Worm (Caenorhabditis elegans): Measurements from ENCODE around the gene B0222.15.
A peak's percentile ranks its signal among the peaks of the same experiment; 100 is the strongest.

Gene B0222.15

ce11 chrV:9156679-9157078, at the start of gene B0222.15:
Gene B0222.15 (minus strand): TSS chrV:9156779.
- TF ChIP-seq lin-15B (tag; optimal IDR thresholded peaks at IDR 0.05): no peak

ce11 chrV:9202710-9203109, 46.1 kb upstream of the B0222.15 start, which contains the start of gene asp-2:
Gene asp-2 (plus strand): TSS chrV:9203077.
- TF ChIP-seq zfp-3 (GFP tag; conservative IDR thresholded peaks at IDR 0.05) (no peak), R02D3.7 (tag; optimal IDR thresholded peaks at IDR 0.05) (no peak), nhr-28 (tag; optimal IDR thresholded peaks at IDR 0.05) (peak; percentile 68), nhr-25 (tag; optimal IDR thresholded peaks at IDR 0.05; ENCODE audit: borderline replicate concordance, insufficient read depth) (no peak), ceh-82 (tag; optimal IDR thresholded peaks at IDR 0.05) (no peak), nhr-77 (tag; optimal IDR thresholded peaks at IDR 0.05) (peak; percentile 20), daf-19 (GFP tag; conservative IDR thresholded peaks at IDR 0.05) (no peak), mxl-2 (GFP tag; conservative IDR thresholded peaks at IDR 0.05) (no peak), tag-97 (GFP tag; IDR thresholded peaks at IDR 0.05) (no peak), dmd-8 (GFP tag; IDR thresholded peaks at IDR 0.05) (no peak), nhr-10 (tag; optimal IDR thresholded peaks at IDR 0.05) (no peak), nhr-76 (tag; optimal IDR thresholded peaks at IDR 0.05) (no peak), mdl-1 (tag; optimal IDR thresholded peaks at IDR 0.05) (no peak), ztf-7 (tag; optimal IDR thresholded peaks at IDR 0.05) (no peak), daf-16 (GFP tag; optimal IDR thresholded peaks at IDR 0.05) (no peak), daf-16 (tag; optimal IDR thresholded peaks at IDR 0.05) (peak; percentile 63), php-3 (GFP tag; IDR thresholded peaks at IDR 0.05) (0 out of 2 replicates have a peak, but pooled peaks have one; percentile 53), set-16 (GFP tag; IDR thresholded peaks at IDR 0.05) (no peak), pqm-1 (tag; optimal IDR thresholded peaks at IDR 0.05) (peak; percentile 95), unc-39 (tag; optimal IDR thresholded peaks at IDR 0.05) (no peak), lsy-2 (tag; optimal IDR thresholded peaks at IDR 0.05) (no peak), ceh-28 (tag; optimal IDR thresholded peaks at IDR 0.05) (no peak), snpc-4 (tag; optimal IDR thresholded peaks at IDR 0.05) (no peak), hmg-1.1 (GFP tag; IDR thresholded peaks at IDR 0.05) (no peak), tra-1 (GFP tag; IDR thresholded peaks at IDR 0.05) (peak; percentile 28; the same call in 1 of the 2 replicates), Y48G9A.11 (GFP tag; IDR thresholded peaks at IDR 0.05) (no peak), pha-4 (GFP tag; IDR thresholded peaks at IDR 0.05) (no peak), pha-4 (tag; optimal IDR thresholded peaks at IDR 0.05) (no peak), lir-3 (tag; optimal IDR thresholded peaks at IDR 0.05) (no peak), lin-1 (GFP tag; IDR thresholded peaks at IDR 0.05) (no peak), nhr-102 (tag; optimal IDR thresholded peaks at IDR 0.05) (no peak), nhr-11 (tag; optimal IDR thresholded peaks at IDR 0.05) (no peak), daf-12 (tag; optimal IDR thresholded peaks at IDR 0.05) (no peak), F49E8.2 (tag; optimal IDR thresholded peaks at IDR 0.05; ENCODE audit: borderline replicate concordance) (no peak), zfp-2 (tag; optimal IDR thresholded peaks at IDR 0.05) (no peak), T26A8.4 (GFP tag; IDR thresholded peaks at IDR 0.05) (no peak), ces-1 (GFP tag; optimal IDR thresholded peaks at IDR 0.05) (no peak), dmd-6 (GFP tag; IDR thresholded peaks at IDR 0.05) (peak; percentile 69), lin-39 (tag; optimal IDR thresholded peaks at IDR 0.05) (no peak), spr-1 (tag; optimal IDR thresholded peaks at IDR 0.05) (no peak), mdt-29 (GFP tag; IDR thresholded peaks at IDR 0.05) (no peak), nhr-42 (GFP tag; IDR thresholded peaks at IDR 0.05) (no peak), unc-130 (GFP tag; optimal IDR thresholded peaks at IDR 0.05) (no peak), madf-9 (GFP tag; conservative IDR thresholded peaks at IDR 0.05) (no peak), duxl-1 (tag; optimal IDR thresholded peaks at IDR 0.05; ENCODE audit: poor library complexity) (no peak), cey-2 (tag; optimal IDR thresholded peaks at IDR 0.05; ENCODE audit: borderline replicate concordance, insufficient read depth) (no peak), dve-1 (tag; optimal IDR thresholded peaks at IDR 0.05; ENCODE audit: insufficient read depth) (peak; percentile 74), hlh-11 (tag; optimal IDR thresholded peaks at IDR 0.05) (peak; percentile 57), F37D6.2 (tag; optimal IDR thresholded peaks at IDR 0.05) (no peak)

All from whole organism, L4 larva.